Worm (Caenorhabditis elegans): ENCODE results near the gene T07D1.3.
A peak's percentile ranks its signal among the peaks of the same experiment; 100 is the strongest.

Gene T07D1.3

DNA sequence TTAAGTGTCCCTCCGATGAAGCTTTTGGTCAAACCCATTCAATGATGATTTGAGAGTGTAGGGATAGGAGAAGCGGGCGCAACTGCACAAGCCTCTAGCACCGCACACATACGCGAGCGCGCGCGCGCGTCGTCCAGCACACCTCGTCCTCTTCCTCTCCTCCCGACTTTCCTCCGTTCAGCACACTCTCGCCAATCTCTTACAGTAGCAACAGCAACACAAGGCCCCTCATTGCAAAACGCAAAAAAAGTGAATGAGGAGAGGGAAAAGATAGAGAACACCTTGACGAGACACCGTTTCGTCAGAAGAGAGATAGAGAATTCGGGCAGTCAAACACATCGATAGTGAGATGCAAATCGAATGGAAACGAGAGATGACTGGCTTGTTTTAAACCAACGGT lies 10.7 kb downstream of the T07D1.3 start (continued):
- peak; percentile 54 for TF ChIP-seq nhr-71 (tag; optimal IDR thresholded peaks at IDR 0.05)
- no peak for TF ChIP-seq mab-9 (GFP tag; IDR thresholded peaks at IDR 0.05)
- peak; percentile 52 for TF ChIP-seq nhr-20 (tag; optimal IDR thresholded peaks at IDR 0.05)
- no peak for TF ChIP-seq snpc-4 (tag; optimal IDR thresholded peaks at IDR 0.05)
- no peak for TF ChIP-seq sptf-1 (tag; optimal IDR thresholded peaks at IDR 0.05)
- no peak for TF ChIP-seq aha-1 (tag; optimal IDR thresholded peaks at IDR 0.05)
- no peak for TF ChIP-seq C34B4.2 (tag; optimal IDR thresholded peaks at IDR 0.05)
- no peak for TF ChIP-seq ceh-8 (GFP tag; optimal IDR thresholded peaks at IDR 0.05)
- TF ChIP-seq nhr-76 (tag; optimal IDR thresholded peaks at IDR 0.05), result no peak
- no peak for TF ChIP-seq C16A3.4 (tag; optimal IDR thresholded peaks at IDR 0.05)
- TF ChIP-seq unc-62 (GFP tag; optimal IDR thresholded peaks at IDR 0.05), result no peak
- TF ChIP-seq ets-5 (GFP tag; IDR thresholded peaks at IDR 0.05), result no peak
- TF ChIP-seq fos-1 (tag; optimal IDR thresholded peaks at IDR 0.05), result no peak
- TF ChIP-seq elt-3 (tag; optimal IDR thresholded peaks at IDR 0.05), result peak in 1 of 6 experiments; percentile 19
- no peak for TF ChIP-seq alr-1 (tag; optimal IDR thresholded peaks at IDR 0.05; ENCODE audit: borderline replicate concordance)
- TF ChIP-seq ceh-63 (GFP tag; optimal IDR thresholded peaks at IDR 0.05), result no peak
- TF ChIP-seq lsy-2 (tag; optimal IDR thresholded peaks at IDR 0.05), result peak; percentile 13 to 52
- TF ChIP-seq fkh-8 (tag; optimal IDR thresholded peaks at IDR 0.05), result no peak
- no peak for TF ChIP-seq C04F5.9 (tag; optimal IDR thresholded peaks at IDR 0.05)
- TF ChIP-seq nhr-237 (tag; optimal IDR thresholded peaks at IDR 0.05), result no peak
- peak in 1 of 3 experiments; percentile 8 for TF ChIP-seq dpl-1 (GFP tag; optimal IDR thresholded peaks at IDR 0.05)
- no peak for TF ChIP-seq tlp-1 (tag; optimal IDR thresholded peaks at IDR 0.05)
- TF ChIP-seq ztf-4 (tag; optimal IDR thresholded peaks at IDR 0.05), result no peak
- no peak for TF ChIP-seq sox-4 (tag; optimal IDR thresholded peaks at IDR 0.05)
- TF ChIP-seq lin-14 (GFP tag; optimal IDR thresholded peaks at IDR 0.05), result peak; percentile 93
- TF ChIP-seq pag-3 (tag; optimal IDR thresholded peaks at IDR 0.05; ENCODE audit: borderline replicate concordance, insufficient read depth), result no peak
- no peak for TF ChIP-seq unc-30 (tag; optimal IDR thresholded peaks at IDR 0.05)
- no peak for TF ChIP-seq efl-1 (optimal IDR thresholded peaks at IDR 0.05)
- TF ChIP-seq efl-1 (GFP tag; optimal IDR thresholded peaks at IDR 0.05 in 1 of 2), result no peak
- TF ChIP-seq dsc-1 (tag; optimal IDR thresholded peaks at IDR 0.05), result peak; percentile 39
- no peak for TF ChIP-seq lin-15B (tag; optimal IDR thresholded peaks at IDR 0.05)
- TF ChIP-seq swsn-7 (tag; optimal IDR thresholded peaks at IDR 0.05), result peak; percentile 44
- no peak for TF ChIP-seq lir-3 (tag; optimal IDR thresholded peaks at IDR 0.05; ENCODE audit: poor library complexity)
- TF ChIP-seq hlh-17 (GFP tag; optimal IDR thresholded peaks at IDR 0.05; ENCODE audit: borderline replicate concordance), result no peak
- TF ChIP-seq nhr-77 (tag; optimal IDR thresholded peaks at IDR 0.05), result no peak
- no peak for TF ChIP-seq ceh-88 (GFP tag; IDR thresholded peaks at IDR 0.05)
- TF ChIP-seq nhr-90 (tag; optimal IDR thresholded peaks at IDR 0.05; ENCODE audit: poor library complexity), result no peak
- TF ChIP-seq mef-2 (tag; optimal IDR thresholded peaks at IDR 0.05), result no peak
- peak; percentile 95 for TF ChIP-seq skn-1 (tag; optimal IDR thresholded peaks at IDR 0.05)
- no peak for TF ChIP-seq elt-2 (tag; optimal IDR thresholded peaks at IDR 0.05)
- TF ChIP-seq Y116A8C.19 (tag; optimal IDR thresholded peaks at IDR 0.05; ENCODE audit: borderline replicate concordance), result no peak
- TF ChIP-seq lin-39 (tag; optimal IDR thresholded peaks at IDR 0.05), result no peak
- TF ChIP-seq ztf-11 (tag; optimal IDR thresholded peaks at IDR 0.05), result no peak
- TF ChIP-seq unc-130 (tag; optimal IDR thresholded peaks at IDR 0.05), result no peak
- TF ChIP-seq nhr-85 (tag), result no peak
- peak; percentile 82 for TF ChIP-seq mep-1 (tag; optimal IDR thresholded peaks at IDR 0.05)
- TF ChIP-seq sup-37 (GFP tag; optimal IDR thresholded peaks at IDR 0.05), result no peak
- no peak for TF ChIP-seq ces-1 (GFP tag; optimal IDR thresholded peaks at IDR 0.05)
- peak; percentile 52 for TF ChIP-seq rnt-1 (tag; optimal IDR thresholded peaks at IDR 0.05)
- TF ChIP-seq unc-86 (tag; optimal IDR thresholded peaks at IDR 0.05), result no peak
- TF ChIP-seq vab-15 (tag; optimal IDR thresholded peaks at IDR 0.05), result no peak
- TF ChIP-seq nhr-12 (tag; optimal IDR thresholded peaks at IDR 0.05), result no peak
- TF ChIP-seq lin-13 (GFP tag; optimal IDR thresholded peaks at IDR 0.05), result no peak
- no peak for TF ChIP-seq xbp-1 (tag; optimal IDR thresholded peaks at IDR 0.05)
